Worm (Caenorhabditis elegans) whole organism, L4 larva: ENCODE measurements around the gene C07A4.3.

Source experiments
- F26F4.8 ChIP-seq: fragments of 200-800 bp; sonication (Bioruptor generic); conservative IDR thresholded peaks from 2 replicates; pipeline ENCODE4 v1.3.6; 2022; ENCODE audit warnings: missing genetic modification characterization, missing compliant biosample characterization
- F37D6.2 ChIP-seq: sonication (generic microtip); optimal IDR thresholded peaks from 2 replicates; lab custom pipeline; 2016; ENCODE audit warnings: mild to moderate bottlenecking, missing genetic modification characterization, missing compliant biosample characterization
- F44E2.7 ChIP-seq: fragments of 200-800 bp; sonication (Bioruptor generic); IDR thresholded peaks from 2 replicates; pipeline ENCODE4 v2.1.2; 2022; ENCODE audit warnings: missing genetic modification characterization, missing compliant biosample characterization
- ZK337.2 ChIP-seq: fragments of 200-800 bp; sonication (Bioruptor generic); IDR thresholded peaks from 2 replicates; pipeline ENCODE4 v1.3.6; 2022; ENCODE audit warnings: missing genetic modification reagents, missing genetic modification characterization, missing compliant biosample characterization
- ZK546.5 ChIP-seq, 2 experiments: sonication (generic microtip); optimal IDR thresholded peaks; 2 replicates each; lab custom pipeline; 2017; ENCODE audit warnings: missing biosample characterization in 2 of 2, missing genetic modification characterization in 2 of 2
- aha-1 ChIP-seq: fragments of 150-350 bp; peaks from one replicate; lab custom pipeline; 2014; ENCODE audit warnings: missing biosample characterization, missing genetic modification characterization
- arid-1 ChIP-seq: fragments of 200-800 bp; sonication (Bioruptor generic); conservative IDR thresholded peaks from 2 replicates; pipeline ENCODE4 v1.3.6; 2022; ENCODE audit warnings: missing genetic modification reagents, missing genetic modification characterization, missing compliant biosample characterization
- attf-4 ChIP-seq: sonication (generic microtip); optimal IDR thresholded peaks from 3 replicates; lab custom pipeline; 2017; ENCODE audit warnings: missing biosample characterization, missing genetic modification characterization
- ceh-62 ChIP-seq: sonication (generic microtip); optimal IDR thresholded peaks from 2 replicates; lab custom pipeline; 2017; ENCODE audit warnings: missing biosample characterization, missing genetic modification characterization
- ces-1 ChIP-seq: fragments of 150-350 bp; sonication (generic microtip); optimal IDR thresholded peaks from 4 replicates; lab custom pipeline; 2014; ENCODE audit warnings: missing biosample characterization, missing genetic modification reagents, missing genetic modification characterization
- cey-2 ChIP-seq: sonication (generic microtip); optimal IDR thresholded peaks from 3 replicates; lab custom pipeline; 2017; ENCODE audit warnings: missing genetic modification characterization, mild to moderate bottlenecking, missing compliant biosample characterization, antibody characterized with exemption, borderline replicate concordance; ENCODE audit not compliant: insufficient read depth
- daf-8 ChIP-seq: fragments of 200-800 bp; sonication (Bioruptor generic); IDR thresholded peaks from 2 replicates; pipeline ENCODE4 v1.3.6; 2022; ENCODE audit warnings: missing genetic modification characterization, missing compliant biosample characterization
- dmd-6 ChIP-seq: fragments of 200-800 bp; sonication (Bioruptor generic); IDR thresholded peaks from 2 replicates; pipeline ENCODE4 v1.3.6; 2022; ENCODE audit warnings: missing genetic modification reagents, missing genetic modification characterization, missing compliant biosample characterization
- dve-1 ChIP-seq: sonication (generic microtip); optimal IDR thresholded peaks from 2 replicates; lab custom pipeline; 2017; ENCODE audit warnings: antibody characterized with exemption, mild to moderate bottlenecking, missing genetic modification characterization, missing compliant biosample characterization; ENCODE audit not compliant: insufficient read depth
- egl-27 ChIP-seq: sonication (generic microtip); optimal IDR thresholded peaks from 3 replicates; lab custom pipeline; 2017; ENCODE audit warnings: missing biosample characterization, missing genetic modification reagents, missing genetic modification characterization
- egl-43 ChIP-seq: fragments of 200-800 bp; sonication (Bioruptor generic); IDR thresholded peaks from 2 replicates; pipeline ENCODE4 v1.3.6; 2022; ENCODE audit warnings: missing genetic modification reagents, missing genetic modification characterization, missing compliant biosample characterization
- fkh-10 ChIP-seq: fragments of 150-350 bp; optimal IDR thresholded peaks from 2 replicates; lab custom pipeline; 2014; ENCODE audit warnings: missing biosample characterization, missing genetic modification reagents, missing genetic modification characterization
- fos-1 ChIP-seq: fragments of 150-350 bp; optimal IDR thresholded peaks from 2 replicates; lab custom pipeline; 2014; ENCODE audit warnings: missing biosample characterization, missing genetic modification characterization
- hif-1 ChIP-seq, 2 experiments: sonication (generic microtip); optimal IDR thresholded peaks; 2 replicates each; lab custom pipeline; 2016 to 2017; ENCODE audit warnings: missing compliant biosample characterization in 2 of 2, missing genetic modification characterization in 2 of 2, missing genetic modification reagents in 2 of 2, missing genotype in 2 of 2, mild to moderate bottlenecking in 1 of 2
- hlh-11 ChIP-seq: fragments of 200-800 bp; sonication (Bioruptor generic); optimal IDR thresholded peaks from 2 replicates; lab custom pipeline; 2018; ENCODE audit warnings: mild to moderate bottlenecking, missing genetic modification characterization, missing compliant biosample characterization
- hlh-30 ChIP-seq: sonication (generic microtip); optimal IDR thresholded peaks from 2 replicates; lab custom pipeline; 2017; ENCODE audit warnings: antibody characterized with exemption, mild to moderate bottlenecking, missing genetic modification characterization, missing compliant biosample characterization; ENCODE audit not compliant: insufficient read depth
- hmg-1.1 ChIP-seq: fragments of 200-800 bp; sonication (Bioruptor generic); IDR thresholded peaks from 2 replicates; pipeline ENCODE4 v1.3.6; 2022; ENCODE audit warnings: missing genetic modification reagents, missing genetic modification characterization, missing compliant biosample characterization
- lir-3 ChIP-seq: sonication (generic microtip); optimal IDR thresholded peaks from 2 replicates; lab custom pipeline; 2016; ENCODE audit warnings: mild to moderate bottlenecking, missing genetic modification characterization, missing compliant biosample characterization
- mdl-1 ChIP-seq, 2 experiments: fragments of 150-350 bp in 1 of 2; sonication (generic microtip) in 1 of 2; optimal IDR thresholded peaks; 2 replicates each; lab custom pipeline; 2014 to 2017; ENCODE audit warnings: missing biosample characterization in 2 of 2, missing genetic modification characterization in 2 of 2
- mdt-29 ChIP-seq: fragments of 200-800 bp; sonication (Bioruptor generic); IDR thresholded peaks from 2 replicates; pipeline ENCODE4 v1.3.6; 2022; ENCODE audit warnings: missing genetic modification reagents, missing genetic modification characterization, missing compliant biosample characterization
- mes-2 ChIP-seq: sonication (generic microtip); optimal IDR thresholded peaks from 2 replicates; lab custom pipeline; 2016; ENCODE audit warnings: missing genotype, mild to moderate bottlenecking, missing genetic modification characterization, missing compliant biosample characterization; ENCODE audit not compliant: poor library complexity, severe bottlenecking
- nhr-11 ChIP-seq: fragments of 150-350 bp; optimal IDR thresholded peaks from 2 replicates; lab custom pipeline; 2014; ENCODE audit warnings: missing biosample characterization, missing genetic modification characterization
- nhr-237 ChIP-seq: sonication (generic microtip); optimal IDR thresholded peaks from 2 replicates; lab custom pipeline; 2017; ENCODE audit warnings: missing biosample characterization, missing genetic modification characterization
- nhr-25 ChIP-seq: sonication (generic microtip); optimal IDR thresholded peaks from 2 replicates; lab custom pipeline; 2017; ENCODE audit warnings: missing genetic modification characterization, mild to moderate bottlenecking, missing compliant biosample characterization, antibody characterized with exemption, moderate library complexity, borderline replicate concordance; ENCODE audit not compliant: insufficient read depth
- nhr-28 ChIP-seq: fragments of 150-350 bp; optimal IDR thresholded peaks from 2 replicates; lab custom pipeline; 2014; ENCODE audit warnings: missing biosample characterization, missing genetic modification characterization
- nhr-42 ChIP-seq: fragments of 200-800 bp; sonication (Bioruptor generic); IDR thresholded peaks from 2 replicates; pipeline ENCODE4 v1.3.6; 2022; ENCODE audit warnings: missing genetic modification characterization, missing compliant biosample characterization
- nhr-77 ChIP-seq: fragments of 150-350 bp; optimal IDR thresholded peaks from 2 replicates; lab custom pipeline; 2014; ENCODE audit warnings: missing biosample characterization, missing genetic modification characterization
- rbr-2 ChIP-seq: sonication (generic microtip); optimal IDR thresholded peaks from 2 replicates; lab custom pipeline; 2016; ENCODE audit warnings: missing genotype, missing genetic modification characterization, missing compliant biosample characterization
- saeg-2 ChIP-seq: fragments of 200-800 bp; sonication (Bioruptor generic); IDR thresholded peaks from 2 replicates; pipeline ENCODE4 v1.3.6; 2022; ENCODE audit warnings: missing genetic modification reagents, missing genetic modification characterization, missing compliant biosample characterization
- set-16 ChIP-seq: fragments of 200-800 bp; sonication (Bioruptor generic); IDR thresholded peaks from 2 replicates; pipeline ENCODE4 v1.3.6; 2022; ENCODE audit warnings: missing genetic modification reagents, missing genetic modification characterization, missing compliant biosample characterization
- unc-62 ChIP-seq, 3 experiments: fragments of 150-350 bp in 1 of 3; sonication (generic microtip); optimal IDR thresholded peaks in 2 of 3; peaks in 1 of 3; 1 replicate in 1 of 3; 2 replicates in 2 of 3; lab custom pipeline; 2014 to 2017; ENCODE audit warnings: missing biosample characterization in 3 of 3, missing genetic modification characterization in 3 of 3, missing genetic modification reagents in 3 of 3, missing genotype in 1 of 3

Gene C07A4.3

ce11 chrX:10158716-10159115, 16.1 kb upstream of the C07A4.3 start, which contains the start of gene erd-2.1 (continued):
- TF ChIP-seq arid-1 (GFP tag; lab: Robert Waterston, UW) (no peak; the same call in 1 of the 2 replicates), attf-4 (tag; lab: Kevin White, UChicago) (no peak), nhr-42 (no peak), rbr-2 (tag; lab: Kevin White, UChicago) (peak; percentile 55), nhr-77 (tag; lab: Kevin White, UChicago) (peak; percentile 49), mes-2 (tag; lab: Kevin White, UChicago) (peak; percentile 83), daf-8 (GFP tag; lab: Robert Waterston, UW) (no peak), hif-1 (tag; optimal IDR thresholded peaks at IDR 0.05; lab: Kevin White, UChicago) (peak in 1 of 2 experiments; percentile 32), F26F4.8 (GFP tag; lab: Robert Waterston, UW) (no peak), dmd-6 (GFP tag; lab: Robert Waterston, UW) (peak; percentile 63; the same call in 1 of the 2 replicates)

- TF ChIP-seq dve-1 (tag; lab: Kevin White, UChicago) (no peak), unc-62 (GFP tag; optimal IDR thresholded peaks at IDR 0.05 in 1 of 2; lab: Kevin White, UChicago) (peak in 1 of 2 experiments; percentile 94), unc-62 (tag; optimal IDR thresholded peaks at IDR 0.05; lab: Kevin White, UChicago) (no peak)
These were observed 14.6 kb upstream of the C07A4.3 start, which contains the start of gene F09B9.4 for ce11 chrX:10160097-10160677. TSS of gene F09B9.4 (plus strand) at chrX:10160627.

ce11 chrX:10162476-10162875, 12.3 kb upstream of the C07A4.3 start:
- peak; percentile 28 for TF ChIP-seq ces-1
- TF ChIP-seq F37D6.2: no peak
- TF ChIP-seq unc-62 (GFP tag; optimal IDR thresholded peaks at IDR 0.05 in 1 of 2; lab: Kevin White, UChicago): peak in 1 of 2 experiments; percentile 54
- TF ChIP-seq unc-62 (tag; optimal IDR thresholded peaks at IDR 0.05; lab: Kevin White, UChicago): no peak
- no peak for TF ChIP-seq nhr-237 (tag; lab: Kevin White, UChicago)
- TF ChIP-seq fkh-10 (GFP tag; lab: Kevin White, UChicago): peak; percentile 43
- TF ChIP-seq mdt-29 (GFP tag; lab: Robert Waterston, UW): no peak

- TF ChIP-seq aha-1 (tag; lab: Kevin White, UChicago): peak; percentile 27
- peak; percentile 11 for TF ChIP-seq ces-1
- TF ChIP-seq fkh-10 (GFP tag; lab: Kevin White, UChicago): peak; percentile 57
- no peak for TF ChIP-seq ZK337.2 (GFP tag; lab: Robert Waterston, UW)
These were observed 11.6 kb upstream of the C07A4.3 start for ce11 chrX:10163212-10163611.

- TF ChIP-seq F37D6.2: no peak
- TF ChIP-seq nhr-11 (tag; lab: Kevin White, UChicago): no peak
- TF ChIP-seq mdl-1 (tag; optimal IDR thresholded peaks at IDR 0.05; lab: Kevin White, UChicago): no peak
- no peak for TF ChIP-seq set-16 (GFP tag; lab: Robert Waterston, UW)
- no peak for TF ChIP-seq F44E2.7
- TF ChIP-seq fos-1 (tag; lab: Kevin White, UChicago): no peak
- TF ChIP-seq saeg-2 (GFP tag; lab: Robert Waterston, UW): no peak
- TF ChIP-seq lir-3 (tag; lab: Kevin White, UChicago): no peak
- no peak for TF ChIP-seq hmg-1.1 (GFP tag; lab: Robert Waterston, UW)
- TF ChIP-seq fkh-10 (GFP tag; lab: Kevin White, UChicago): no peak
- no peak for TF ChIP-seq ceh-62 (tag; lab: Kevin White, UChicago)
- TF ChIP-seq cey-2: no peak
These were observed 7.8 kb upstream of the C07A4.3 start, which contains the start of gene rnp-9 for ce11 chrX:10167005-10167404. TSS of gene rnp-9 (plus strand) at chrX:10167305.

ce11 chrX:10168534-10168933, 6.2 kb upstream of the C07A4.3 start:
- TF ChIP-seq dmd-6 (GFP tag; lab: Robert Waterston, UW) (peak; percentile 40; the same call in 1 of the 2 replicates), egl-43 (GFP tag; lab: Robert Waterston, UW) (no peak), egl-27 (no peak), attf-4 (tag; lab: Kevin White, UChicago) (no peak), set-16 (GFP tag; lab: Robert Waterston, UW) (no peak), nhr-11 (tag; lab: Kevin White, UChicago) (no peak), lir-3 (tag; lab: Kevin White, UChicago) (no peak), hlh-11 (tag; lab: Kevin White, UChicago) (peak; percentile 49), dve-1 (tag; lab: Kevin White, UChicago) (peak; percentile 22), unc-62 (GFP tag; optimal IDR thresholded peaks at IDR 0.05 in 1 of 2; lab: Kevin White, UChicago) (peak in 1 of 2 experiments; percentile 90), unc-62 (tag; optimal IDR thresholded peaks at IDR 0.05; lab: Kevin White, UChicago) (no peak), F44E2.7 (no peak), nhr-25 (tag; lab: Kevin White, UChicago) (peak; percentile 75), cey-2 (no peak), nhr-237 (tag; lab: Kevin White, UChicago) (no peak), ZK546.5 (tag; optimal IDR thresholded peaks at IDR 0.05; lab: Kevin White, UChicago) (no peak), hlh-30 (peak; percentile 41), nhr-28 (tag; lab: Kevin White, UChicago) (peak; percentile 63)
